Worm (Caenorhabditis elegans): ENCODE data around the gene Y116F11B.6.

DNA sequence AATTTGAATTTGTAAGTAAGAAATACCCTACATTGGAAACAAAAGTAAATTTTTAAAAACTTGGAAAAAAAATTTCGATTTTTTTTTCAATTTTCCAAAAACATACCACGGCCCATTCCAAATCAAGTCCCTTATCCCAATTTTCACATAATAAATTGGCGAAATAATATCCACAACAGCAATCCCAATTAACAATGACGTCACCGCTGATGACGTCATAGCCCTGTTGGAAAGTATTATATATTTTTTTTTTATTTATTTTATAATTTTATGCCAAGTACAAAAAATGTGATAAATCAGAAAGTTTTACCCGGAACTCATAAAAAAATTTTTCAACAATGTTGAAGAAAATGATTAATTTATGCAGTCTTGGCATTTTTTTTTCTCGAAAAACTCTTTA is 7.8 kb upstream of the Y116F11B.6 start:
- no peak for TF ChIP-seq W03F9.2 (tag; optimal IDR thresholded peaks at IDR 0.05)
- TF ChIP-seq him-1 (tag; optimal IDR thresholded peaks at IDR 0.05), result no peak
- TF ChIP-seq dao-5 (tag; optimal IDR thresholded peaks at IDR 0.05), result no peak

All from whole organism, L4/young adult.